Fruit fly (Drosophila melanogaster) whole organism, embryonic: ENCODE data around the gene srl.

ENCODE experiments used
- CG12236 ChIP-seq: fragments of 200-800 bp; sonication (Bioruptor generic); optimal IDR thresholded peaks from 2 replicates; lab custom pipeline; 2016; ENCODE audit warnings: missing biosample characterization, missing genetic modification characterization
- CG12391 ChIP-seq: fragments of 200-800 bp; sonication (Bioruptor generic); optimal IDR thresholded peaks from 3 replicates; lab custom pipeline; 2018; ENCODE audit warnings: missing biosample characterization, mild to moderate bottlenecking, missing genetic modification characterization, moderate library complexity
- CG13296 ChIP-seq: fragments of 200-800 bp; sonication (Bioruptor generic); optimal IDR thresholded peaks from 3 replicates; lab custom pipeline; 2018; ENCODE audit warnings: missing biosample characterization, mild to moderate bottlenecking, missing genetic modification characterization
- CG13775 ChIP-seq: fragments of 200-800 bp; sonication (Bioruptor generic); optimal IDR thresholded peaks from 3 replicates; lab custom pipeline; 2017; ENCODE audit warnings: missing biosample characterization, mild to moderate bottlenecking, missing genetic modification characterization
- CG14710 ChIP-seq: fragments of 200-800 bp; sonication (Bioruptor generic); optimal IDR thresholded peaks from 3 replicates; lab custom pipeline; 2019; ENCODE audit warnings: missing biosample characterization, mild to moderate bottlenecking, missing genetic modification characterization, moderate library complexity
- CG17385 ChIP-seq: fragments of 200-800 bp; sonication (Bioruptor generic); optimal IDR thresholded peaks from 3 replicates; lab custom pipeline; 2018; ENCODE audit warnings: missing biosample characterization, mild to moderate bottlenecking, missing genetic modification characterization
- CG17612 ChIP-seq: fragments of 200-800 bp; sonication (Bioruptor generic); IDR thresholded peaks from 2 replicates; pipeline ENCODE4 v1.3.6; 2022; ENCODE audit warnings: missing biosample characterization, missing genetic modification characterization
- CG1792 ChIP-seq: fragments of 200-800 bp; sonication (Bioruptor generic); optimal IDR thresholded peaks from 2 replicates; lab custom pipeline; 2016; ENCODE audit warnings: missing biosample characterization, missing genetic modification characterization
- CG2875 ChIP-seq: fragments of 200-800 bp; sonication (Bioruptor generic); optimal IDR thresholded peaks from 2 replicates; lab custom pipeline; 2017; ENCODE audit warnings: missing biosample characterization, mild to moderate bottlenecking, missing genetic modification characterization, missing genetic modification reagents
- CG30020 ChIP-seq: fragments of 200-800 bp; optimal IDR thresholded peaks from 2 replicates; lab custom pipeline; 2019; ENCODE audit warnings: missing biosample characterization, mild to moderate bottlenecking, missing genetic modification characterization, moderate library complexity
- CG32767 ChIP-seq: fragments of 200-800 bp; sonication (Bioruptor generic); IDR thresholded peaks from 2 replicates; pipeline ENCODE4 v1.3.6; 2022; ENCODE audit warnings: missing biosample characterization, missing genetic modification characterization
- CG34422 ChIP-seq: fragments of 200-800 bp; sonication (Bioruptor generic); IDR thresholded peaks from 3 replicates; pipeline ENCODE4 v1.3.6; 2022; ENCODE audit warnings: missing biosample characterization, missing genetic modification characterization
- CG3726 ChIP-seq: fragments of 200-800 bp; sonication (Bioruptor generic); IDR thresholded peaks from 3 replicates; pipeline ENCODE4, ENCODE4 v1.3.6; 2022; ENCODE audit warnings: missing biosample characterization, missing genetic modification characterization
- CG4404 ChIP-seq: fragments of 200-800 bp; sonication (Bioruptor generic); IDR thresholded peaks from 2 replicates; pipeline ENCODE4 v1.3.6; 2022; ENCODE audit warnings: missing biosample characterization, missing genetic modification characterization
- CG5180 ChIP-seq: fragments of 200-800 bp; sonication (Bioruptor generic); optimal IDR thresholded peaks from 3 replicates; lab custom pipeline; 2017; ENCODE audit warnings: missing biosample characterization, missing genetic modification characterization, mild to moderate bottlenecking, moderate library complexity, missing genetic modification reagents
- CG7271 ChIP-seq: fragments of 200-800 bp; sonication (Bioruptor generic); optimal IDR thresholded peaks from 2 replicates; lab custom pipeline; 2018; ENCODE audit warnings: missing biosample characterization, mild to moderate bottlenecking, missing genetic modification characterization, moderate library complexity
- CG7372 ChIP-seq: fragments of 200-800 bp; sonication (Bioruptor generic); IDR thresholded peaks from 2 replicates; pipeline ENCODE4 v1.3.6; 2022; ENCODE audit warnings: missing biosample characterization, missing genetic modification characterization
- CkIIα-i1 ChIP-seq: fragments of 200-800 bp; sonication (Bioruptor generic); IDR thresholded peaks from 2 replicates; pipeline ENCODE4 v1.3.6; 2022; ENCODE audit warnings: missing biosample characterization, missing genetic modification characterization
- Dad ChIP-seq: fragments of 200-800 bp; sonication (Bioruptor generic); optimal IDR thresholded peaks from 3 replicates; lab custom pipeline; 2016; ENCODE audit warnings: missing biosample characterization, missing genetic modification characterization
- Doc3 ChIP-seq: fragments of 200-800 bp; sonication (Bioruptor generic); IDR thresholded peaks from 3 replicates; pipeline ENCODE4 v1.3.6; 2022; ENCODE audit warnings: missing biosample characterization, missing genetic modification characterization; ENCODE audit not compliant: partially characterized antibody
- Dref ChIP-seq: fragments of 200-800 bp; sonication (Bioruptor generic); IDR thresholded peaks from 2 replicates; pipeline ENCODE4 v1.3.6; 2022; ENCODE audit warnings: missing biosample characterization, missing genetic modification characterization
- ERR ChIP-seq: fragments of 200-800 bp; sonication (Bioruptor generic); optimal IDR thresholded peaks from 2 replicates; lab custom pipeline; 2016; ENCODE audit warnings: missing biosample characterization, missing genetic modification characterization
- Eip74EF ChIP-seq, 2 experiments: fragments of 200-800 bp in 1 of 2; fragments of >200 bp in 1 of 2; sonication (Bioruptor generic) in 1 of 2; optimal IDR thresholded peaks; 2 replicates each; lab custom pipeline; 2017 to 2019; ENCODE audit warnings: missing biosample characterization in 2 of 2, missing genetic modification characterization in 2 of 2, mild to moderate bottlenecking in 1 of 2, moderate library complexity in 1 of 2
- Ets65A ChIP-seq: fragments of 200-800 bp; sonication (Bioruptor generic); peaks from one replicate; lab custom pipeline; 2016; ENCODE audit warnings: missing biosample characterization, missing genetic modification characterization
- HLH4C ChIP-seq: fragments of 200-800 bp; sonication (Bioruptor generic); IDR thresholded peaks from 3 replicates; pipeline ENCODE4 v1.3.6; 2022; ENCODE audit warnings: missing biosample characterization, missing genetic modification characterization; ENCODE audit not compliant: partially characterized antibody
- HmgZ ChIP-seq: fragments of 200-800 bp; sonication (Bioruptor generic); optimal IDR thresholded peaks from 2 replicates; lab custom pipeline; 2018; ENCODE audit warnings: missing biosample characterization, mild to moderate bottlenecking, missing genetic modification characterization
- Hsf ChIP-seq: fragments of 200-800 bp; sonication (Bioruptor generic); optimal IDR thresholded peaks from 3 replicates; lab custom pipeline; 2016; ENCODE audit warnings: missing biosample characterization, missing genetic modification characterization
- Mes4 ChIP-seq: fragments of 200-800 bp; sonication (Bioruptor generic); optimal IDR thresholded peaks from 2 replicates; lab custom pipeline; 2016; ENCODE audit warnings: missing biosample characterization, missing genetic modification characterization
- NK7.1 ChIP-seq: fragments of 200-800 bp; sonication (Bioruptor generic); optimal IDR thresholded peaks from 3 replicates; lab custom pipeline; 2016; ENCODE audit warnings: missing biosample characterization, missing genetic modification characterization
- Optix ChIP-seq: fragments of 200-800 bp; sonication (Bioruptor generic); IDR thresholded peaks from 3 replicates; pipeline ENCODE4 v1.3.6; 2022; ENCODE audit warnings: missing biosample characterization, missing genetic modification characterization
- Side ChIP-seq: fragments of 200-800 bp; sonication (Bioruptor generic); optimal IDR thresholded peaks from 2 replicates; lab custom pipeline; 2016; ENCODE audit warnings: missing biosample characterization, missing genetic modification characterization
- Sox102F ChIP-seq: fragments of 200-800 bp; sonication (Bioruptor generic); optimal IDR thresholded peaks from 2 replicates; lab custom pipeline; 2018; ENCODE audit warnings: missing biosample characterization, mild to moderate bottlenecking, missing genetic modification characterization, moderate library complexity
- Sry-β ChIP-seq: fragments of 200-800 bp; sonication (Bioruptor generic); optimal IDR thresholded peaks from 2 replicates; lab custom pipeline; 2018; ENCODE audit warnings: missing biosample characterization, mild to moderate bottlenecking, missing genetic modification characterization, moderate library complexity
- Usf ChIP-seq: fragments of 200-800 bp; sonication (Bioruptor generic); optimal IDR thresholded peaks from 2 replicates; lab custom pipeline; 2017; ENCODE audit warnings: missing genotype, missing biosample characterization, missing genetic modification characterization
- bcd ChIP-seq: fragments of 200-800 bp; sonication (Bioruptor generic); optimal IDR thresholded peaks from 2 replicates; lab custom pipeline; 2017; ENCODE audit warnings: missing biosample characterization, mild to moderate bottlenecking, missing genetic modification characterization
- bigmax ChIP-seq: fragments of 200-800 bp; sonication (Bioruptor generic); optimal IDR thresholded peaks from 2 replicates; lab custom pipeline; 2018; ENCODE audit warnings: missing biosample characterization, mild to moderate bottlenecking, missing genetic modification characterization
- cwo ChIP-seq: fragments of 200-800 bp; sonication (Bioruptor generic); optimal IDR thresholded peaks from 3 replicates; lab custom pipeline; 2017; ENCODE audit warnings: missing biosample characterization, missing genetic modification characterization, mild to moderate bottlenecking, moderate library complexity, missing genetic modification reagents
- eve ChIP-seq, 2 experiments: fragments of >200 bp; optimal IDR thresholded peaks; 2 replicates each; lab custom pipeline; 2017; ENCODE audit warnings: missing biosample characterization in 2 of 2, missing genetic modification characterization in 2 of 2
- fd96Cb ChIP-seq: fragments of 200-800 bp; sonication (Bioruptor generic); optimal IDR thresholded peaks from 2 replicates; lab custom pipeline; 2018; ENCODE audit warnings: missing biosample characterization, mild to moderate bottlenecking, missing genetic modification characterization, moderate library complexity
- gcm ChIP-seq: fragments of 200-800 bp; sonication (Bioruptor generic); optimal IDR thresholded peaks from 2 replicates; lab custom pipeline; 2019; ENCODE audit warnings: missing biosample characterization, mild to moderate bottlenecking, missing genetic modification characterization, moderate library complexity
- mirr ChIP-seq: fragments of 200-800 bp; sonication (Bioruptor generic); optimal IDR thresholded peaks from 3 replicates; lab custom pipeline; 2018; ENCODE audit warnings: missing biosample characterization, mild to moderate bottlenecking, missing genetic modification characterization
- odd ChIP-seq: fragments of 200-800 bp; sonication (Bioruptor generic); optimal IDR thresholded peaks from 2 replicates; lab custom pipeline; 2017; ENCODE audit warnings: missing biosample characterization, mild to moderate bottlenecking, missing genetic modification characterization
- pnt ChIP-seq: fragments of 200-800 bp; sonication (Bioruptor generic); optimal IDR thresholded peaks from 3 replicates; lab custom pipeline; 2016; ENCODE audit warnings: missing biosample characterization, missing genetic modification characterization
- pros ChIP-seq: fragments of 200-800 bp; sonication (Bioruptor generic); optimal IDR thresholded peaks from 3 replicates; lab custom pipeline; 2019; ENCODE audit warnings: missing biosample characterization, mild to moderate bottlenecking, missing genetic modification characterization, moderate library complexity
- scrt ChIP-seq: fragments of 200-800 bp; sonication (Bioruptor generic); optimal IDR thresholded peaks from 2 replicates; lab custom pipeline; 2018; ENCODE audit warnings: missing biosample characterization, mild to moderate bottlenecking, missing genetic modification characterization, moderate library complexity
- sqz ChIP-seq: fragments of 200-800 bp; sonication (Bioruptor generic); optimal IDR thresholded peaks from 3 replicates; lab custom pipeline; 2018; ENCODE audit warnings: missing biosample characterization, mild to moderate bottlenecking, missing genetic modification characterization
- tin ChIP-seq: fragments of 200-800 bp; sonication (Bioruptor generic); optimal IDR thresholded peaks from 3 replicates; lab custom pipeline; 2016; ENCODE audit warnings: missing biosample characterization, missing genetic modification characterization

The srl gene

DNA sequence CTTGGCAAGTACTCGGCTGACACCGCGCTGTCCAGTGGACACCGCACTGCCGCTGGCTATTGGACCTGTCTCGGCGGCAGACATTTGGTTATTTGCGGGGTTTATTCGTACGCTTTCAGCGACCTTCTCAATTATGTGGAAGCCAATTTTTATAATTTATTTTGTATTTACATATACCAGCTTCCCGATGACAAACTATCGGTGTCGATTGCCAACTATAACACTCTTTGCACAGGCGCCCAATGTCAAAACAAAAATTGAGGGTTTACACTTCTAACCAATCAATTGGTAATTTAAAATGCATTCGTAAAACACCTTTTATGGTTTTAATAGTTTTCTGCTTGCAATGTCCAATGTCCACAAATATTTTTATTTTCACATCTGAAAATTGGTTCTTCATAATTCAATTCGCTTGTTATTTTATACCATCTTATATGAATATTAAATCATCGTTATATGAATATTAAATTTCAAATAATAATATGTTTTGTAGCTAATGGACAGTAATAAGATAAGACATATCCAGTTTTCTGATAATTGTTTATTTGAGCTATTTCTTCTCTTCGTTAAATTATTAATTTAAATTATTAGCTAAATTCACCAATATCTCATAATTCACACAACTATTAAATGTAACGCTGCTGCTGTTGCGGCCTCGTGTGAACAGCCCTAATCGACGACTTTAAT is 29.2 kb downstream of the srl start (continued):
- TF ChIP-seq Hsf (GFP tag; lab: Kevin White, UChicago) = peak; percentile 26
- TF ChIP-seq Dref (GFP tag; lab: Robert Waterston, UW) = peak; percentile 78
- TF ChIP-seq CG17612 (GFP tag; lab: Robert Waterston, UW) = no peak
- TF ChIP-seq Sox102F = no peak
- no peak for TF ChIP-seq Optix (GFP tag; lab: Robert Waterston, UW)

DNA sequence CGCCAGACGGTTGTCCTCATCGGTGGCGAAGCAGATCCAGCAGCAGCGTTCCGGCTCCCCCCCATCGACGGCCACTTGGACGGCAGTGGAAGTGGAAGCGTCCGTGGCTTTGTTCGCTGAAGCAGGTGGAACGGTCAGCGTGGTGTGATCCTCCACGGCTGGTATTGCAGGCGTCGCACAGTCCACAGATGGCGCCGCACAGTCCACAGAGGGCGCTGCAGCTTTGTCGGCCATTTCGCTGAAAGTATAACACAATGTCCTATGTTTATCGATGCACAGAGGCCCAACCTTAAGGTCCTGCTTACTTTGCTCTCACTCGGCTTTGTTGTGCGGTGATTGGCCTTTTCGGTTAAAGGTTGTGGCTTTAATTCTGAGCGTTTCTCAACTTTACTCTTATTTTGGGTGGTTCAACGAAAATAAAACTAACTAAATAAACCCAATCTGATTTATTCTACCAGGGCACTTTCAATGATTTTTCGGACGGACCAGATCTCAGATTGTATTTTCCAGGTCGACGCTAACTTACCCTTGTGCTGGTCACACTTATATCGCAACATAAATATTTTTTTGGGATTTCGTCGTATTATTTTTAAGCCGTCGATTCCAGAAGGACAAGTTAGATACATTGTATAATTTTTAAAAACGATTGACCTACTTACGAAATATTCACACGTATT is 31.6 kb downstream of the srl start, which contains the start of gene CG9855:
Gene CG9855 (minus strand): TSS at position 473 of the 677 bp plus-strand sequence.
- peak; percentile 84 for TF ChIP-seq CG30020 (tag; lab: Kevin White, UChicago)
- no peak for TF ChIP-seq CG13296 (GFP tag; lab: Kevin White, UChicago)
- TF ChIP-seq pnt (GFP tag; lab: Kevin White, UChicago) = no peak
- no peak for TF ChIP-seq bcd
- TF ChIP-seq CG2875 (GFP tag; lab: Kevin White, UChicago) = no peak
- TF ChIP-seq NK7.1 = no peak
- no peak for TF ChIP-seq Ets65A (GFP tag; lab: Kevin White, UChicago)
- no peak for TF ChIP-seq Usf (GFP tag; lab: Kevin White, UChicago)
- TF ChIP-seq Eip74EF (GFP tag; optimal IDR thresholded peaks at IDR 0.05; lab: Kevin White, UChicago) = no peak
- TF ChIP-seq CG12391 (tag; lab: Kevin White, UChicago) = no peak
- TF ChIP-seq tin = no peak
- TF ChIP-seq CG34422 (GFP tag; lab: Robert Waterston, UW) = no peak
- no peak for TF ChIP-seq Doc3
- no peak for TF ChIP-seq odd (GFP tag; lab: Kevin White, UChicago)
- TF ChIP-seq cwo (GFP tag; lab: Kevin White, UChicago) = no peak
- TF ChIP-seq CG32767 (GFP tag; lab: Robert Waterston, UW) = no peak
- no peak for TF ChIP-seq CG3726 (GFP tag; lab: Robert Waterston, UW)
- no peak for TF ChIP-seq CG17385 (GFP tag; lab: Kevin White, UChicago)
- TF ChIP-seq HLH4C = no peak
- TF ChIP-seq Mes4 (GFP tag; lab: Kevin White, UChicago) = no peak
- no peak for TF ChIP-seq CG12236 (GFP tag; lab: Kevin White, UChicago)
- TF ChIP-seq CG7372 (GFP tag; lab: Robert Waterston, UW) = no peak
- no peak for TF ChIP-seq CkIIα-i1 (GFP tag; lab: Robert Waterston, UW)
- no peak for TF ChIP-seq CG1792
- no peak for TF ChIP-seq Side
- TF ChIP-seq CG13775 (GFP tag; lab: Kevin White, UChicago) = no peak
- peak; percentile 21 for TF ChIP-seq HmgZ
- no peak for TF ChIP-seq Dad
- TF ChIP-seq CG4404 (GFP tag; lab: Robert Waterston, UW) = no peak
- TF ChIP-seq fd96Cb (tag; lab: Kevin White, UChicago) = no peak
- TF ChIP-seq pros (GFP tag; lab: Kevin White, UChicago) = no peak
- TF ChIP-seq CG14710 (tag; lab: Kevin White, UChicago) = peak; percentile 43
- no peak for TF ChIP-seq gcm (GFP tag; lab: Kevin White, UChicago)
- no peak for TF ChIP-seq CG5180 (GFP tag; lab: Kevin White, UChicago)
- no peak for TF ChIP-seq CG7271 (tag; lab: Kevin White, UChicago)
- TF ChIP-seq bigmax (GFP tag; lab: Kevin White, UChicago) = no peak
- no peak for TF ChIP-seq ERR (GFP tag; lab: Kevin White, UChicago)
- TF ChIP-seq mirr = no peak
- TF ChIP-seq eve (GFP tag; optimal IDR thresholded peaks at IDR 0.05; lab: Kevin White, UChicago) = no peak
- no peak for TF ChIP-seq scrt (GFP tag; lab: Kevin White, UChicago)
- TF ChIP-seq Sry-β (GFP tag; lab: Kevin White, UChicago) = no peak
- no peak for TF ChIP-seq sqz (GFP tag; lab: Kevin White, UChicago)
